Worm (Caenorhabditis elegans): ENCODE measurements around the gene Y37D8A.5.

Gene Y37D8A.5

ce11 chrIII:12842858-12843257 is 12.4 kb downstream of the Y37D8A.5 start:
- no peak for TF ChIP-seq ceh-45 (GFP tag; IDR thresholded peaks at IDR 0.05)
- no peak for TF ChIP-seq tbx-2 (tag; optimal IDR thresholded peaks at IDR 0.05)
- no peak for TF ChIP-seq ceh-2 (tag; optimal IDR thresholded peaks at IDR 0.05)
- no peak for TF ChIP-seq ceh-14 (tag; optimal IDR thresholded peaks at IDR 0.05)
- no peak for TF ChIP-seq lim-6 (tag; optimal IDR thresholded peaks at IDR 0.05)
- TF ChIP-seq ceh-48 (tag; optimal IDR thresholded peaks at IDR 0.05): no peak
- TF ChIP-seq ttx-3 (tag; optimal IDR thresholded peaks at IDR 0.05): no peak
- TF ChIP-seq fax-1 (tag; optimal IDR thresholded peaks at IDR 0.05): no peak
- no peak for TF ChIP-seq pha-4 (tag; optimal IDR thresholded peaks at IDR 0.05)
- no peak for TF ChIP-seq pha-2 (tag; optimal IDR thresholded peaks at IDR 0.05)

ce11 chrIII:12841328-12841727 is 14.0 kb downstream of the Y37D8A.5 start:
- TF ChIP-seq K02D7.2 (tag; optimal IDR thresholded peaks at IDR 0.05): no peak
- peak; percentile 22 for TF ChIP-seq unc-42 (tag; optimal IDR thresholded peaks at IDR 0.05)

ce11 chrIII:12840204-12840603 is 15.1 kb downstream of the Y37D8A.5 start:
- TF ChIP-seq K02D7.2 (tag; optimal IDR thresholded peaks at IDR 0.05) (no peak), elt-4 (tag; optimal IDR thresholded peaks at IDR 0.05) (no peak), pat-9 (tag; optimal IDR thresholded peaks at IDR 0.05) (no peak), pag-3 (tag; optimal IDR thresholded peaks at IDR 0.05; ENCODE audit: borderline replicate concordance) (no peak), hlh-13 (GFP tag; optimal IDR thresholded peaks at IDR 0.05) (no peak), nfya-1 (tag; optimal IDR thresholded peaks at IDR 0.05) (no peak), ceh-14 (tag; optimal IDR thresholded peaks at IDR 0.05) (no peak), Y22D7AL.16 (tag; optimal IDR thresholded peaks at IDR 0.05) (no peak), unc-42 (tag; optimal IDR thresholded peaks at IDR 0.05) (no peak), sox-4 (tag; optimal IDR thresholded peaks at IDR 0.05) (no peak), ama-1 (optimal IDR thresholded peaks at IDR 0.05) (no peak), sox-2 (GFP tag; IDR thresholded peaks at IDR 0.05) (no peak), ceh-34 (tag; optimal IDR thresholded peaks at IDR 0.05) (no peak), zip-5 (tag; optimal IDR thresholded peaks at IDR 0.05) (no peak), ceh-9 (tag; optimal IDR thresholded peaks at IDR 0.05) (no peak), dmd-4 (tag; optimal IDR thresholded peaks at IDR 0.05; ENCODE audit: borderline replicate concordance) (no peak), hlh-8 (tag; optimal IDR thresholded peaks at IDR 0.05) (no peak), odd-2 (tag; optimal IDR thresholded peaks at IDR 0.05) (no peak)

ce11 chrIII:12838913-12839366 is 16.4 kb downstream of the Y37D8A.5 start, which contains the start of gene Y37D8A.4:
Gene Y37D8A.4, minus strand, starts transcription at chrIII:12838963.
- TF ChIP-seq pag-3 (tag; optimal IDR thresholded peaks at IDR 0.05; ENCODE audit: borderline replicate concordance) (no peak), pax-1 (tag; optimal IDR thresholded peaks at IDR 0.05) (no peak), T23F11.4 (GFP tag; optimal IDR thresholded peaks at IDR 0.05) (peak; percentile 0), hlh-30 (tag; optimal IDR thresholded peaks at IDR 0.05; ENCODE audit: insufficient read depth) (no peak), fkh-10 (GFP tag; optimal IDR thresholded peaks at IDR 0.05) (no peak), hlh-13 (GFP tag; optimal IDR thresholded peaks at IDR 0.05) (no peak), npax-4 (tag; optimal IDR thresholded peaks at IDR 0.05) (no peak), tbx-2 (tag; optimal IDR thresholded peaks at IDR 0.05) (no peak), elt-2 (tag; optimal IDR thresholded peaks at IDR 0.05) (peak; percentile 2), pha-2 (tag; optimal IDR thresholded peaks at IDR 0.05) (no peak), madf-2 (tag; optimal IDR thresholded peaks at IDR 0.05) (no peak), ceh-31 (tag; optimal IDR thresholded peaks at IDR 0.05) (no peak), gmeb-2 (tag; optimal IDR thresholded peaks at IDR 0.05) (no peak), dmd-4 (tag; optimal IDR thresholded peaks at IDR 0.05; ENCODE audit: borderline replicate concordance) (no peak), fkh-6 (tag; optimal IDR thresholded peaks at IDR 0.05) (no peak), K02D7.2 (tag; optimal IDR thresholded peaks at IDR 0.05) (no peak), C38D4.7 (GFP tag; optimal IDR thresholded peaks at IDR 0.05) (no peak)

All from whole organism, late embryonic.